Fruit fly (Drosophila melanogaster) whole organism, wandering third instar larva: Measurements from ENCODE around the gene CG3529.

Experiments
- Sp1 ChIP-seq: fragments of 200-800 bp; sonication (Bioruptor generic); optimal IDR thresholded peaks from 3 replicates; lab custom pipeline; 2019; ENCODE audit warnings: missing biosample characterization, mild to moderate bottlenecking, missing genetic modification characterization, moderate library complexity
- usp ChIP-seq: fragments of >200 bp; optimal IDR thresholded peaks from 2 replicates; lab custom pipeline; 2017; ENCODE audit warnings: missing biosample characterization, missing genetic modification characterization

DNA sequence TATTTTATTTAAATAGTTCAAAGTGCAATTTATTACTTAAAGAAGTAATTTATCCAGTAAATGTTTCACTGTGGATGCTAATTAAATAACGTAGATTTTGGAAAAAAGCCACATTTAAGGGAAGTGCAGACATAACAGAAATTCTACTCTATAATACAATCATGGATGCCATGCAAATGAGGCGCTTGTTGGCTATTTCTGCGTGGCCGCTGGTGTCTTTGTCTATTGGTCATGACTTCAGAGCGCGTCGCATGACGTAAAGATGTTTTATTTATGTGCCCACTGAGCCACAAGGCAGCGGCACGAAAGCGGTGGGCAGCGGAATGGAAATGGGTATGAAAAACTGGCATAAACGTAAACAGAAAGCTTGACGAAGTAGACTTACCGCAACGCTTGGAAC lies 20.8 kb upstream of the CG3529 start:
- no peak for TF ChIP-seq Sp1
- TF ChIP-seq usp (GFP tag; lab: Kevin White, UChicago): no peak
